Fruit fly (Drosophila melanogaster): ENCODE data around the gene CG42327.

Gene CG42327

dm6 chr3R:11615415-11616104 lies 40.4 kb upstream of the CG42327 start (continued):
- TF ChIP-seq CG8388 (GFP tag; optimal IDR thresholded peaks at IDR 0.05) (no peak), CG4328 (GFP tag; optimal IDR thresholded peaks at IDR 0.05) (no peak), cad (GFP tag; optimal IDR thresholded peaks at IDR 0.05) (no peak), ara (GFP tag; IDR thresholded peaks at IDR 0.05) (no peak), CG5953 (GFP tag; IDR thresholded peaks at IDR 0.05) (no peak)

- TF ChIP-seq trem (tag; optimal IDR thresholded peaks at IDR 0.05) (no peak), zfh1 (GFP tag; IDR thresholded peaks at IDR 0.05) (no peak), Drgx (GFP tag; IDR thresholded peaks at IDR 0.05) (0 out of 2 replicates have a peak, but pooled peaks have one; percentile 9), bsh (GFP tag; optimal IDR thresholded peaks at IDR 0.05) (peak in 1 of 2 experiments; percentile 17), CG11504 (tag; optimal IDR thresholded peaks at IDR 0.05) (peak; percentile 11), vvl (GFP tag; IDR thresholded peaks at IDR 0.05) (no peak), stc (GFP tag; IDR thresholded peaks at IDR 0.05) (no peak), Awh (GFP tag; IDR thresholded peaks at IDR 0.05) (no peak)
Measured at dm6 chr3R:11616219-11616618, 39.7 kb upstream of the CG42327 start.

- peak; percentile 5 for TF ChIP-seq ind (GFP tag; optimal IDR thresholded peaks at IDR 0.05)
- TF ChIP-seq CG1602 (GFP tag; optimal IDR thresholded peaks at IDR 0.05): peak; percentile 4
- TF ChIP-seq CG8388 (GFP tag; optimal IDR thresholded peaks at IDR 0.05): peak; percentile 55
- peak in 1 of 3 experiments; percentile 81 for TF ChIP-seq lola (GFP tag; optimal IDR thresholded peaks at IDR 0.05)
- TF ChIP-seq grau (tag; optimal IDR thresholded peaks at IDR 0.05): peak; percentile 42
- TF ChIP-seq emc (GFP tag; optimal IDR thresholded peaks at IDR 0.05): no peak
- TF ChIP-seq CG4424 (GFP tag; optimal IDR thresholded peaks at IDR 0.05): peak; percentile 56
- TF ChIP-seq D19A (tag; optimal IDR thresholded peaks at IDR 0.05): peak; percentile 55
- TF ChIP-seq CG9817 (tag; optimal IDR thresholded peaks at IDR 0.05): no peak
- peak; percentile 85 for TF ChIP-seq dmrt11E (tag; optimal IDR thresholded peaks at IDR 0.05)
- peak; percentile 22 for TF ChIP-seq CG10209 (GFP tag; optimal IDR thresholded peaks at IDR 0.05)
- peak; percentile 24 for TF ChIP-seq twi (tag; optimal IDR thresholded peaks at IDR 0.05)
- no peak for TF ChIP-seq ham (GFP tag; IDR thresholded peaks at IDR 0.05)
- TF ChIP-seq run (tag; optimal IDR thresholded peaks at IDR 0.05): no peak
- TF ChIP-seq Elba2 (GFP tag; optimal IDR thresholded peaks at IDR 0.05): no peak
- TF ChIP-seq unpg (GFP tag; optimal IDR thresholded peaks at IDR 0.05): peak; percentile 58
- TF ChIP-seq pnt (GFP tag; optimal IDR thresholded peaks at IDR 0.05): peak; percentile 28
- no peak for TF ChIP-seq CG18011 (GFP tag; optimal IDR thresholded peaks at IDR 0.05)
- peak; percentile 81 for TF ChIP-seq CG10979 (tag; optimal IDR thresholded peaks at IDR 0.05)
- no peak for TF ChIP-seq Doc2 (GFP tag; IDR thresholded peaks at IDR 0.05)
- TF ChIP-seq hbn (GFP tag; IDR thresholded peaks at IDR 0.05; ENCODE audit: partially characterized antibody): no peak
- TF ChIP-seq CG13424 (tag; optimal IDR thresholded peaks at IDR 0.05): peak; percentile 35
- TF ChIP-seq Drgx (GFP tag; IDR thresholded peaks at IDR 0.05): peak; percentile 44; the same call in 1 of the 2 replicates
- no peak for TF ChIP-seq abd-A (tag; optimal IDR thresholded peaks at IDR 0.05)
- TF ChIP-seq CG2678 (tag; optimal IDR thresholded peaks at IDR 0.05): peak; percentile 35
- TF ChIP-seq CG8924 (tag; optimal IDR thresholded peaks at IDR 0.05): peak; percentile 46
- peak; percentile 18 for TF ChIP-seq Chrac-16 (GFP tag; optimal IDR thresholded peaks at IDR 0.05)
- peak; percentile 55 for TF ChIP-seq CG7839 (tag; optimal IDR thresholded peaks at IDR 0.05)
- TF ChIP-seq Dip2 (GFP tag; IDR thresholded peaks at IDR 0.05): no peak
- TF ChIP-seq CG12236 (GFP tag; optimal IDR thresholded peaks at IDR 0.05): peak; percentile 29
- no peak for TF ChIP-seq Optix (GFP tag; IDR thresholded peaks at IDR 0.05)
- TF ChIP-seq btn (GFP tag; optimal IDR thresholded peaks at IDR 0.05): no peak
- peak; percentile 62 for TF ChIP-seq CG15601 (tag; optimal IDR thresholded peaks at IDR 0.05)
- peak; percentile 39; the same call in 1 of the 2 replicates for TF ChIP-seq CG6689 (GFP tag; IDR thresholded peaks at IDR 0.05)
- TF ChIP-seq Blimp-1 (GFP tag; optimal IDR thresholded peaks at IDR 0.05): peak; percentile 72
Measured at dm6 chr3R:11617363-11617762, 38.6 kb upstream of the CG42327 start.
